Fruit fly (Drosophila melanogaster) whole organism, adult: ENCODE data around the gene Nadsyn.

Source experiments
- CG11617 ChIP-seq: fragments of 200-800 bp; sonication (Bioruptor generic); optimal IDR thresholded peaks from 2 replicates; lab custom pipeline; 2017; ENCODE audit warnings: mild to moderate bottlenecking, missing biosample characterization, missing genetic modification reagents, missing genetic modification characterization
- CG12768 ChIP-seq: fragments of 200-800 bp; sonication (Bioruptor generic); optimal IDR thresholded peaks from 2 replicates; lab custom pipeline; 2017; ENCODE audit warnings: missing biosample characterization, missing genetic modification characterization, mild to moderate bottlenecking, moderate library complexity, missing genetic modification reagents
- CG1620 ChIP-seq: fragments of 200-800 bp; sonication (Bioruptor generic); optimal IDR thresholded peaks from 2 replicates; lab custom pipeline; 2016; ENCODE audit warnings: missing biosample characterization, missing genetic modification characterization
- CG7101 ChIP-seq: fragments of 200-800 bp; sonication (Bioruptor generic); optimal IDR thresholded peaks from 2 replicates; lab custom pipeline; 2018; ENCODE audit warnings: missing biosample characterization, mild to moderate bottlenecking, missing genetic modification characterization, moderate library complexity
- Clk ChIP-seq: fragments of 200-800 bp; sonication (Bioruptor generic); optimal IDR thresholded peaks from 2 replicates; lab custom pipeline; 2017; ENCODE audit warnings: missing biosample characterization, missing genetic modification characterization
- Hr96 ChIP-seq: fragments of 200-800 bp; sonication (Bioruptor generic); optimal IDR thresholded peaks from 2 replicates; lab custom pipeline; 2016; ENCODE audit warnings: missing biosample characterization, missing genetic modification characterization
- bab1 ChIP-seq: fragments of 200-800 bp; sonication (Bioruptor generic); optimal IDR thresholded peaks from 3 replicates; lab custom pipeline; 2019; ENCODE audit warnings: missing biosample characterization, mild to moderate bottlenecking, missing genetic modification characterization, moderate library complexity
- cic ChIP-seq: fragments of 200-800 bp; sonication (Bioruptor generic); optimal IDR thresholded peaks from 2 replicates; lab custom pipeline; 2017; ENCODE audit warnings: missing biosample characterization, mild to moderate bottlenecking, missing genetic modification characterization, moderate library complexity
- kay ChIP-seq: fragments of 200-800 bp; sonication (Bioruptor generic); peaks from one replicate; lab custom pipeline; 2016; ENCODE audit warnings: missing biosample characterization, missing genetic modification characterization, borderline replicate concordance
- pad ChIP-seq: fragments of 200-800 bp; sonication (Bioruptor generic); optimal IDR thresholded peaks from 3 replicates; lab custom pipeline; 2017; ENCODE audit warnings: missing biosample characterization, missing genetic modification characterization, mild to moderate bottlenecking, moderate library complexity, missing genetic modification reagents
- tj ChIP-seq: fragments of 200-800 bp; sonication (Bioruptor generic); optimal IDR thresholded peaks from 3 replicates; lab custom pipeline; 2017; ENCODE audit warnings: missing biosample characterization, mild to moderate bottlenecking, missing genetic modification characterization, moderate library complexity

DNA sequence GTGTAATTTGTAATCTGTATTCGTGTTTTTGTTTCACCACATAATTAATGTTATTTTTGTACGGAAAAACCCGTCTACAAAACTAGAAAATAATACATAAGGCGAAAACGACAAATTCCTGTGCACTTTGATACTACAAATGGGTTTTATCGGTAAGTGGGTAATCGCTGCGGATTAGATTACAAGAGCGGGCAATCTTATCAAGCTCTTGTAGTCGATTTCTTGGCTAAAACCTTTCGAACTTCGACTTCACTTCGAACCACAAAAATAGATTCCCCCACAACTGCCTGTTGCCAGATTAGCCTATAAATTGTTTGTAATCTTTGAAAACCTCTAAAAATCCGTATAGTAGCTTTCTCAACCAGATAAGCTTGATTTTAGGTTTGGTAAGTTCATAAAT lies 22.9 kb upstream of the Nadsyn start:
- TF ChIP-seq Clk (no peak), CG1620 (GFP tag; lab: Kevin White, UChicago) (no peak), Hr96 (GFP tag; lab: Kevin White, UChicago) (no peak), kay (GFP tag; lab: Kevin White, UChicago) (no peak), CG7101 (no peak), pad (GFP tag; lab: Kevin White, UChicago) (no peak), CG12768 (GFP tag; lab: Kevin White, UChicago) (no peak), cic (GFP tag; lab: Kevin White, UChicago) (no peak), CG11617 (GFP tag; lab: Kevin White, UChicago) (no peak), bab1 (GFP tag; lab: Kevin White, UChicago) (no peak), tj (GFP tag; lab: Kevin White, UChicago) (no peak)
